Worm (Caenorhabditis elegans) whole organism, early embryonic: ENCODE results near the gene popl-1.

Source experiments
- flt-1 ChIP-seq: fragments of 200-800 bp; sonication (Bioruptor generic); IDR thresholded peaks from 2 replicates; pipeline ENCODE4 v1.3.6; 2022; ENCODE audit warnings: missing genetic modification characterization, missing compliant biosample characterization
- tbx-11 ChIP-seq: fragments of 200-800 bp; sonication (Bioruptor generic); IDR thresholded peaks from 2 replicates; pipeline ENCODE4 v1.3.6; 2022; ENCODE audit warnings: missing genetic modification characterization, missing compliant biosample characterization

DNA sequence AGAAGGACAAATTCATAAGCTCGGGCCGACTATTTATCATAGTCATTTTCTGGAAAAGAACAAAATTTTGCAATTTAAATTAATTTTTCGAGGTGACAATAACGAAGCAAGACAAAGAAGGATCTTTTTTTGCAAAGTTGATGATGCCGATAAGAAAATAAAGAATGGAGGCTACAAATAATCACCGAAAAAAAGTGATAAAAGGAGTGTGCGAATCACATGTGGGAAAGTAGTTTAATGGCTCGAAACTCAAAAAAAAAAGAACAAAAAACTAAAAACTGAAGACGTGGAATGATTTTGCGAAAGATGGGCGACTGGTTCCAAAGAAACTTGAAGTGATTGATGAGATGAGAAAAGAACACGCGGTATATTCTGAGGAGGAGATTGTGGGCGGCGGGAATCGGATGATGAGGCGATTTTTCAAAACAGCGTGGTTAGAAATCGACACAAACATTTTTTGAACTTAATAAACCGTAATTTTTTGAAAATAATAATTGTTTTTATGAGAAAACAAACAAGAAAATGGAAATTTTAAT, 11.3 kb downstream of the popl-1 start, which contains the start of gene atgl-1:
- TF ChIP-seq flt-1 (GFP tag; lab: Robert Waterston, UW) (no peak), tbx-11 (GFP tag; lab: Robert Waterston, UW) (no peak)
